Worm (Caenorhabditis elegans): ENCODE results near the gene W02H5.8.
A peak's percentile ranks its signal among the peaks of the same experiment; 100 is the strongest.

Gene W02H5.8

DNA sequence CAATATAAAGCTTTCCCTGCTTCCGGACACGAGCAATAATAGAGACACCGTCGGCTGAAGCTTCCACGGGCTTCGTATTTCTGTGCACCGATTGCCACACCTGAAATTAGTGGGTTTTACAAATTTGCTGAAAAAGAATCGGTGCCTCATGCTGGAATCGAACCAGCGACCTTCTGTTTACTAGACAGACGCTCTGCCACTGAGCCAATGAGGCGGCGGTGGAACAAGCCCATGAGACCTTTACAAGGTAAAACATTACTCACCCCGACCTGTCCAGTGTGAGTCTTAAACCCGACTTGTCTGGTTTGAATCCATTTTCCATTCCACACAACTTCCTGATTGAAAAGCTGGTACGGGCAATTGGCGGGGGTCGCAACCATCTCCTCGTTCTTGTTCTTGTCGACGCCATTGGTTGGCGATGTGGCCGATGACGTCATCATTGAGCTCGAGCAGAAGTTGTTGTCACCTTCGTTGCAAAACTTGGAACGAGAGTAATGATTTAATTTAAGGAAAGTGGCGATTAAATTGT, 12.1 kb upstream of the W02H5.8 start, which contains the start of gene ndx-2 (continued):
- TF ChIP-seq ztf-7 (tag; optimal IDR thresholded peaks at IDR 0.05) (no peak), nhr-77 (tag; optimal IDR thresholded peaks at IDR 0.05) (no peak), hmg-1.1 (GFP tag; IDR thresholded peaks at IDR 0.05) (no peak), ceh-20 (GFP tag; IDR thresholded peaks at IDR 0.05) (no peak), dmd-6 (GFP tag; IDR thresholded peaks at IDR 0.05) (peak; percentile 57), Y75B8A.6 (GFP tag; IDR thresholded peaks at IDR 0.05) (no peak), F26F4.8 (GFP tag; conservative IDR thresholded peaks at IDR 0.05) (peak; percentile 90), ces-1 (GFP tag; optimal IDR thresholded peaks at IDR 0.05) (no peak), mxl-2 (GFP tag; conservative IDR thresholded peaks at IDR 0.05) (0 out of 2 replicates have a peak, but pooled peaks have one; percentile 20), nhr-111 (GFP tag; optimal IDR thresholded peaks at IDR 0.05) (peak; percentile 82), F49E8.2 (tag; optimal IDR thresholded peaks at IDR 0.05; ENCODE audit: borderline replicate concordance) (no peak), dmd-9 (GFP tag; IDR thresholded peaks at IDR 0.05) (no peak), dve-1 (tag; optimal IDR thresholded peaks at IDR 0.05; ENCODE audit: insufficient read depth) (peak; percentile 10), ztf-11 (tag; optimal IDR thresholded peaks at IDR 0.05) (no peak), nhr-6 (tag; optimal IDR thresholded peaks at IDR 0.05) (no peak), F37D6.2 (tag; optimal IDR thresholded peaks at IDR 0.05) (no peak), D1046.2 (GFP tag; IDR thresholded peaks at IDR 0.05) (no peak), unc-62 (GFP tag; optimal IDR thresholded peaks at IDR 0.05 in 1 of 2) (no peak), unc-62 (tag; optimal IDR thresholded peaks at IDR 0.05) (no peak), egl-43 (GFP tag; IDR thresholded peaks at IDR 0.05) (peak; percentile 90), aly-2 (tag; optimal IDR thresholded peaks at IDR 0.05) (no peak), ceh-62 (tag; optimal IDR thresholded peaks at IDR 0.05) (no peak), unc-39 (tag; optimal IDR thresholded peaks at IDR 0.05) (no peak), lin-29 (GFP tag; IDR thresholded peaks at IDR 0.05) (no peak), sdz-12 (GFP tag; optimal IDR thresholded peaks at IDR 0.05) (no peak), mdl-1 (tag; optimal IDR thresholded peaks at IDR 0.05) (no peak), nhr-76 (tag; optimal IDR thresholded peaks at IDR 0.05) (no peak), daf-16 (GFP tag; optimal IDR thresholded peaks at IDR 0.05) (peak in 1 of 2 experiments; percentile 57), daf-16 (tag; optimal IDR thresholded peaks at IDR 0.05) (peak; percentile 90), mdt-29 (GFP tag; IDR thresholded peaks at IDR 0.05) (0 out of 2 replicates have a peak, but pooled peaks have one; percentile 25)

DNA sequence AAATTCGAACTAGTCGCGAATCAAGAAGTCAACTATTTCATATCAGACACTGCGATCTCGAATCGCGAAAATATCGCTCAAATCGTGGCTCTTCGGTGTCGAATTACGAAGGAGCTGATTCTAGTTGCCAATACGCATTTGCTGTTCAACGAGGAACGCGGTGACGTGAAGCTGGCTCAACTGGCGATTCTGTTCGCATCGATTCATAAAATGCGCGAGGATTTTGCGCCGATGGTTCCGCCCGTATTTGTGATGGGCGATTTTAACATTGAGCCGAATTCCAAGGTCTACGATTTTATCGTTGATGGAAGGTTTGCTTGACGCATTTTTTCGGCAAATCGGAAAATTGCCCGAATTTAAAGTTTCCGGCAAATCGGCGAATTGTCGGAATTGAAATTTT, 8.0 kb upstream of the W02H5.8 start:
- no peak for TF ChIP-seq lir-3 (tag; optimal IDR thresholded peaks at IDR 0.05)
- TF ChIP-seq ceh-82 (tag; optimal IDR thresholded peaks at IDR 0.05): no peak
- TF ChIP-seq Y5F2A.4 (GFP tag; optimal IDR thresholded peaks at IDR 0.05): no peak
- TF ChIP-seq arid-1 (GFP tag; conservative IDR thresholded peaks at IDR 0.05): no peak
- TF ChIP-seq unc-62 (GFP tag; optimal IDR thresholded peaks at IDR 0.05 in 1 of 2): peak in 1 of 2 experiments; percentile 93
- no peak for TF ChIP-seq unc-62 (tag; optimal IDR thresholded peaks at IDR 0.05)
- no peak for TF ChIP-seq nhr-10 (tag; optimal IDR thresholded peaks at IDR 0.05)

DNA sequence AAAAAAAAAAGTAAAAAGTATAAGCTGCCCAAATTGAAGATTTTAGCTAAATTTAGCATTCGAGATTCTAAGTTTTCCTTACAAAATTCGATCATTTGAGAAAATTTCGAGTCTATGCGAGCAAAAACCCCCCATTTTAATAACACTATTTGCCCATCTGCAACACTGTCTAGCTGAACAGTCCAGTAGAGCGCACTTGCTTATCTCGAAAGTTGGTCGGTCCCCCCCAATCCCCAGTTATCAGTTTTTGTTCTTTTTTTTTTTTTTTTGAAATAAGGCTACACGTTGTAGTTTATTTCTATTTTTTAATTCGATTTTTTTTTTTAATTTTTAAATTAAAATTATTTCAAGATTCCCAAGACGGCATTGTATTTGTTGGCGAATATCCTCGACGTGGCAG, 5.2 kb upstream of the W02H5.8 start:
- TF ChIP-seq lin-13 (GFP tag; optimal IDR thresholded peaks at IDR 0.05) (no peak), hlh-11 (tag; optimal IDR thresholded peaks at IDR 0.05) (peak; percentile 13), nhr-28 (tag; optimal IDR thresholded peaks at IDR 0.05) (peak; percentile 18), attf-4 (tag; optimal IDR thresholded peaks at IDR 0.05) (no peak), dpl-1 (GFP tag; optimal IDR thresholded peaks at IDR 0.05) (peak; percentile 10), dve-1 (tag; optimal IDR thresholded peaks at IDR 0.05; ENCODE audit: insufficient read depth) (peak; percentile 51), mep-1 (tag; optimal IDR thresholded peaks at IDR 0.05) (peak; percentile 36), Y75B8A.6 (GFP tag; IDR thresholded peaks at IDR 0.05) (no peak), mes-2 (tag; optimal IDR thresholded peaks at IDR 0.05; ENCODE audit: poor library complexity, severe bottlenecking) (peak; percentile 27), lsy-2 (tag; optimal IDR thresholded peaks at IDR 0.05) (peak in 1 of 2 experiments; percentile 54), ceh-62 (tag; optimal IDR thresholded peaks at IDR 0.05) (no peak), lir-3 (tag; optimal IDR thresholded peaks at IDR 0.05) (no peak), gei-8 (GFP tag; optimal IDR thresholded peaks at IDR 0.05) (no peak), nhr-111 (GFP tag; optimal IDR thresholded peaks at IDR 0.05) (no peak), unc-62 (GFP tag; optimal IDR thresholded peaks at IDR 0.05 in 1 of 2) (peak in 1 of 2 experiments; percentile 21), unc-62 (tag; optimal IDR thresholded peaks at IDR 0.05) (no peak), pqm-1 (tag; optimal IDR thresholded peaks at IDR 0.05) (peak; percentile 9), daf-16 (GFP tag; optimal IDR thresholded peaks at IDR 0.05) (no peak), daf-16 (tag; optimal IDR thresholded peaks at IDR 0.05) (peak; percentile 66), lin-38 (GFP tag; IDR thresholded peaks at IDR 0.05) (peak; percentile 90), lin-15B (tag; optimal IDR thresholded peaks at IDR 0.05) (no peak)
